Worm (Caenorhabditis elegans) whole organism, young adult: Measurements from ENCODE around the gene M05D6.1.

Experiments
- F33H1.4 ChIP-seq: fragments of 200-800 bp; sonication (Bioruptor generic); IDR thresholded peaks from 2 replicates; pipeline ENCODE4 v1.3.6; 2022; ENCODE audit warnings: missing genetic modification reagents, missing genetic modification characterization, missing compliant biosample characterization
- attf-5 ChIP-seq: fragments of 200-800 bp; sonication (Bioruptor generic); optimal IDR thresholded peaks from 2 replicates; lab custom pipeline; 2018; ENCODE audit warnings: mild to moderate bottlenecking, missing genetic modification characterization, missing compliant biosample characterization
- efl-1 ChIP-seq: fragments of 150-350 bp; optimal IDR thresholded peaks from 2 replicates; lab custom pipeline; 2014; ENCODE audit warnings: missing biosample characterization, missing genetic modification reagents, missing genetic modification characterization
- lsl-1 ChIP-seq: fragments of 200-800 bp; sonication (Bioruptor generic); optimal IDR thresholded peaks from 2 replicates; lab custom pipeline; 2018; ENCODE audit warnings: mild to moderate bottlenecking, missing genetic modification characterization, moderate library complexity, missing compliant biosample characterization
- madf-3 ChIP-seq: fragments of 200-800 bp; sonication (Bioruptor generic); IDR thresholded peaks from 2 replicates; pipeline ENCODE4 v1.3.6; 2022; ENCODE audit warnings: missing genetic modification reagents, missing genetic modification characterization, missing compliant biosample characterization
- madf-6 ChIP-seq: fragments of 200-800 bp; sonication (Bioruptor generic); IDR thresholded peaks from 2 replicates; pipeline ENCODE4 v1.3.6; 2022; ENCODE audit warnings: missing genetic modification reagents, missing genetic modification characterization, missing compliant biosample characterization
- mes-4 ChIP-seq: sonication (generic microtip); optimal IDR thresholded peaks from 2 replicates; lab custom pipeline; 2016; ENCODE audit warnings: missing genotype, missing genetic modification characterization, missing compliant biosample characterization
- nfya-1 ChIP-seq: sonication (generic microtip); optimal IDR thresholded peaks from 2 replicates; lab custom pipeline; 2017; ENCODE audit warnings: antibody characterized with exemption, missing compliant biosample characterization, missing genetic modification characterization, borderline replicate concordance; ENCODE audit not compliant: insufficient read depth
- nhr-90 ChIP-seq: sonication (generic microtip); optimal IDR thresholded peaks from 2 replicates; lab custom pipeline; 2016; ENCODE audit warnings: missing genotype, mild to moderate bottlenecking, missing genetic modification characterization, missing compliant biosample characterization
- unc-130 ChIP-seq: sonication (generic microtip); optimal IDR thresholded peaks from 2 replicates; lab custom pipeline; 2016; ENCODE audit warnings: missing genetic modification reagents, missing genetic modification characterization, missing compliant biosample characterization

- TF ChIP-seq madf-6: no peak
- no peak for TF ChIP-seq mes-4 (tag; lab: Kevin White, UChicago)
- no peak for TF ChIP-seq nfya-1
- no peak for TF ChIP-seq unc-130 (GFP tag; lab: Kevin White, UChicago)
- no peak for TF ChIP-seq efl-1 (GFP tag; lab: Kevin White, UChicago)
- no peak for TF ChIP-seq nhr-90 (tag; lab: Kevin White, UChicago)
- no peak for TF ChIP-seq attf-5 (GFP tag; lab: Kevin White, UChicago)
- TF ChIP-seq F33H1.4 (GFP tag; lab: Robert Waterston, UW): no peak
- no peak for TF ChIP-seq lsl-1 (GFP tag; lab: Kevin White, UChicago)
- TF ChIP-seq madf-3 (GFP tag; lab: Robert Waterston, UW): no peak
These were observed 43.3 kb downstream of the M05D6.1 start, which contains the start of gene acp-2 for ce11 chrII:8431954-8432353.
